Comparison of ENCODE assay signal across 2 worm cellular contexts in genomic region chrIII:3857007-3857406, ce11.
TF ChIP-seq lines count a peak whose summit lies in the region.

No protein-coding gene starts in this region.

TF ChIP-seq in whole organism, L1 larva, 84 proteins besides CTCF, POLR2A, EP300 and RAD21 (continued from another document):
- TF ChIP-seq mab-9 (GFP tag; IDR thresholded peaks at IDR 0.05; lab: Robert Waterston, UW) (peak; percentile 90), unc-86 (tag; optimal IDR thresholded peaks at IDR 0.05; lab: Kevin White, UChicago) (peak; percentile 26), lin-14 (GFP tag; optimal IDR thresholded peaks at IDR 0.05; lab: Kevin White, UChicago) (peak; percentile 58), nhr-19 (GFP tag; conservative IDR thresholded peaks at IDR 0.05; lab: Robert Waterston, UW) (peak; percentile 99), isw-1 (GFP tag; IDR thresholded peaks at IDR 0.05; lab: Robert Waterston, UW) (peak; percentile 95), xbp-1 (tag; optimal IDR thresholded peaks at IDR 0.05; lab: Kevin White, UChicago) (peak; percentile 46), egl-13 (tag; optimal IDR thresholded peaks at IDR 0.05; lab: Kevin White, UChicago) (peak; percentile 10), grh-1 (GFP tag; IDR thresholded peaks at IDR 0.05; lab: Robert Waterston, UW) (peak; percentile 92), C04F5.9 (tag; optimal IDR thresholded peaks at IDR 0.05; lab: Kevin White, UChicago) (peak; percentile 43), unc-98 (GFP tag; IDR thresholded peaks at IDR 0.05; lab: Robert Waterston, UW) (peak; percentile 78; the same call in 1 of the 2 replicates), swsn-7 (tag; optimal IDR thresholded peaks at IDR 0.05; lab: Kevin White, UChicago) (peak; percentile 34), nhr-20 (tag; optimal IDR thresholded peaks at IDR 0.05; lab: Kevin White, UChicago) (peak; percentile 52), F16B12.6 (tag; optimal IDR thresholded peaks at IDR 0.05; lab: Kevin White, UChicago) (peak; percentile 56), lir-3 (tag; optimal IDR thresholded peaks at IDR 0.05; lab: Kevin White, UChicago; ENCODE audit: poor library complexity) (peak; percentile 75), pax-3 (tag; optimal IDR thresholded peaks at IDR 0.05; lab: Kevin White, UChicago) (peak; percentile 71), lsy-2 (tag; optimal IDR thresholded peaks at IDR 0.05; lab: Kevin White, UChicago) (peak; percentile 79 to 93), nhr-71 (tag; optimal IDR thresholded peaks at IDR 0.05; lab: Kevin White, UChicago) (peak; percentile 79), snu-23 (GFP tag; optimal IDR thresholded peaks at IDR 0.05; lab: Kevin White, UChicago) (peak; percentile 64), dsc-1 (tag; optimal IDR thresholded peaks at IDR 0.05; lab: Kevin White, UChicago) (peak; percentile 59)

TF ChIP-seq in whole organism, L4 larva, 104 proteins besides CTCF, POLR2A, EP300 and RAD21 (continued from another document):
- TF ChIP-seq lin-38 (GFP tag; IDR thresholded peaks at IDR 0.05; lab: Robert Waterston, UW) (peak; percentile 91), hif-1 (tag; optimal IDR thresholded peaks at IDR 0.05; lab: Kevin White, UChicago) (peak in 1 of 2 experiments; percentile 21), tag-97 (GFP tag; IDR thresholded peaks at IDR 0.05; lab: Robert Waterston, UW) (0 out of 2 replicates have a peak, but pooled peaks have one; percentile 38), lsy-2 (tag; optimal IDR thresholded peaks at IDR 0.05; lab: Kevin White, UChicago) (peak; percentile 67 to 94), D1046.2 (GFP tag; IDR thresholded peaks at IDR 0.05; lab: Robert Waterston, UW) (peak; percentile 92), ctbp-1 (GFP tag; IDR thresholded peaks at IDR 0.05; lab: Robert Waterston, UW) (peak; percentile 82), ceh-44 (GFP tag; IDR thresholded peaks at IDR 0.05; lab: Robert Waterston, UW) (peak; percentile 73; the same call in 1 of the 2 replicates), mxl-2 (GFP tag; conservative IDR thresholded peaks at IDR 0.05; lab: Robert Waterston, UW) (0 out of 2 replicates have a peak, but pooled peaks have one; percentile 15), ceh-20 (GFP tag; IDR thresholded peaks at IDR 0.05; lab: Robert Waterston, UW) (peak; percentile 86), zfp-3 (GFP tag; conservative IDR thresholded peaks at IDR 0.05; lab: Robert Waterston, UW) (peak; percentile 95), Y48G9A.11 (GFP tag; IDR thresholded peaks at IDR 0.05; lab: Robert Waterston, UW) (peak; percentile 60; the same call in 1 of the 2 replicates), nhr-42 (GFP tag; IDR thresholded peaks at IDR 0.05; lab: Robert Waterston, UW) (peak; percentile 90; the same call in 1 of the 2 replicates), egl-43 (GFP tag; IDR thresholded peaks at IDR 0.05; lab: Robert Waterston, UW) (0 out of 2 replicates have a peak, but pooled peaks have one; percentile 38), T20F7.1 (GFP tag; optimal IDR thresholded peaks at IDR 0.05; lab: Kevin White, UChicago) (peak; percentile 69), ZK337.2 (GFP tag; IDR thresholded peaks at IDR 0.05; lab: Robert Waterston, UW) (peak; percentile 94), mes-2 (tag; optimal IDR thresholded peaks at IDR 0.05; lab: Kevin White, UChicago; ENCODE audit: poor library complexity, severe bottlenecking) (peak; percentile 20), dmd-6 (GFP tag; IDR thresholded peaks at IDR 0.05; lab: Robert Waterston, UW) (peak; percentile 92), vab-7 (GFP tag; IDR thresholded peaks at IDR 0.05; lab: Robert Waterston, UW) (peak; percentile 85), rbr-2 (tag; optimal IDR thresholded peaks at IDR 0.05; lab: Kevin White, UChicago) (peak; percentile 50), dpl-1 (GFP tag; optimal IDR thresholded peaks at IDR 0.05; lab: Kevin White, UChicago) (peak; percentile 7)
TF ChIP-seq in whole organism, L4 larva: peak in this region for 32; not testable (repeated sequence) for 72.
